Worm (Caenorhabditis elegans) whole organism, late embryonic: ENCODE data around the gene srz-97.

ENCODE experiments used
- C38D4.7 ChIP-seq: fragments of 200-800 bp; sonication (Bioruptor generic); optimal IDR thresholded peaks from 2 replicates; lab custom pipeline; 2018; ENCODE audit warnings: mild to moderate bottlenecking, missing genetic modification characterization, moderate library complexity, missing compliant biosample characterization
- T23F11.4 ChIP-seq: fragments of 200-800 bp; sonication (Bioruptor generic); optimal IDR thresholded peaks from 2 replicates; lab custom pipeline; 2018; ENCODE audit warnings: mild to moderate bottlenecking, missing genetic modification characterization, missing compliant biosample characterization
- Y22D7AL.16 ChIP-seq: sonication (generic microtip); optimal IDR thresholded peaks from 2 replicates; lab custom pipeline; 2016; ENCODE audit warnings: missing genetic modification characterization, missing compliant biosample characterization
- ahr-1 ChIP-seq: sonication (generic microtip); optimal IDR thresholded peaks from 2 replicates; lab custom pipeline; 2016; ENCODE audit warnings: missing genetic modification characterization, missing compliant biosample characterization
- ama-1 ChIP-seq: fragments of 150-350 bp; optimal IDR thresholded peaks from 2 replicates; lab custom pipeline; 2014
- ceh-19 ChIP-seq: fragments of 200-800 bp; sonication (Bioruptor generic); optimal IDR thresholded peaks from 2 replicates; lab custom pipeline; 2018; ENCODE audit warnings: mild to moderate bottlenecking, missing genetic modification characterization, missing compliant biosample characterization
- ceh-30 ChIP-seq: fragments of 150-350 bp; optimal IDR thresholded peaks from 2 replicates; lab custom pipeline; 2014; ENCODE audit warnings: missing biosample characterization, missing genetic modification characterization
- ceh-31 ChIP-seq: sonication (generic microtip); optimal IDR thresholded peaks from 2 replicates; lab custom pipeline; 2016; ENCODE audit warnings: missing genetic modification characterization, missing compliant biosample characterization
- ceh-48 ChIP-seq: sonication (generic microtip); optimal IDR thresholded peaks from 2 replicates; lab custom pipeline; 2016; ENCODE audit warnings: missing genetic modification characterization, inconsistent platforms, missing compliant biosample characterization
- dmd-4 ChIP-seq: sonication (generic microtip); optimal IDR thresholded peaks from 2 replicates; lab custom pipeline; 2016; ENCODE audit warnings: borderline replicate concordance, missing genetic modification characterization, missing compliant biosample characterization
- dve-1 ChIP-seq: sonication (generic microtip); optimal IDR thresholded peaks from 2 replicates; lab custom pipeline; 2017; ENCODE audit warnings: antibody characterized with exemption, mild to moderate bottlenecking, missing genetic modification characterization, missing compliant biosample characterization
- elt-4 ChIP-seq: sonication (generic microtip); optimal IDR thresholded peaks from 2 replicates; lab custom pipeline; 2016; ENCODE audit warnings: missing genetic modification characterization, missing compliant biosample characterization
- fkh-10 ChIP-seq: fragments of 150-350 bp; optimal IDR thresholded peaks from 2 replicates; lab custom pipeline; 2014; ENCODE audit warnings: missing biosample characterization, missing genetic modification reagents, missing genetic modification characterization
- hlh-30 ChIP-seq: sonication (generic microtip); optimal IDR thresholded peaks from 2 replicates; lab custom pipeline; 2017; ENCODE audit warnings: antibody characterized with exemption, missing genetic modification characterization, missing compliant biosample characterization; ENCODE audit not compliant: insufficient read depth
- lin-11 ChIP-seq: fragments of 200-800 bp; sonication (Bioruptor generic); optimal IDR thresholded peaks from 2 replicates; lab custom pipeline; 2018; ENCODE audit warnings: mild to moderate bottlenecking, missing genetic modification characterization, missing compliant biosample characterization
- nfya-1 ChIP-seq: sonication (generic microtip); optimal IDR thresholded peaks from 2 replicates; lab custom pipeline; 2017; ENCODE audit warnings: missing genetic modification characterization, mild to moderate bottlenecking, missing compliant biosample characterization, antibody characterized with exemption, moderate library complexity
- syd-9 ChIP-seq: sonication (generic microtip); optimal IDR thresholded peaks from 2 replicates; lab custom pipeline; 2016; ENCODE audit warnings: mild to moderate bottlenecking, missing genetic modification characterization, moderate library complexity, missing compliant biosample characterization
- ttx-3 ChIP-seq: sonication (generic microtip); optimal IDR thresholded peaks from 2 replicates; lab custom pipeline; 2016; ENCODE audit warnings: missing genetic modification reagents, missing genetic modification characterization, missing compliant biosample characterization
- unc-42 ChIP-seq: sonication (generic microtip); optimal IDR thresholded peaks from 2 replicates; lab custom pipeline; 2016; ENCODE audit warnings: missing genotype, missing genetic modification characterization, missing compliant biosample characterization

srz-97 gene

ce11 chrV:14414964-14415564, 53.0 kb downstream of the srz-97 start, which contains the start of the genes nxf-1 and C15H11.11:
nxf-1 (minus strand) TSS chrV:14415014.
C15H11.11 (plus strand) TSS chrV:14415499.
- TF ChIP-seq ama-1 (no peak), ahr-1 (tag; lab: Kevin White, UChicago) (no peak), dmd-4 (no peak), ceh-19 (no peak), ceh-30 (tag; lab: Kevin White, UChicago) (peak; percentile 4), C38D4.7 (GFP tag; lab: Kevin White, UChicago) (no peak), nfya-1 (tag; lab: Kevin White, UChicago) (peak; percentile 2), ceh-48 (tag; lab: Kevin White, UChicago) (no peak), hlh-30 (tag; lab: Kevin White, UChicago) (peak; percentile 97), dve-1 (no peak), unc-42 (peak; percentile 17), ceh-31 (tag; lab: Kevin White, UChicago) (peak; percentile 6), elt-4 (tag; lab: Kevin White, UChicago) (no peak), Y22D7AL.16 (tag; lab: Kevin White, UChicago) (no peak), syd-9 (tag; lab: Kevin White, UChicago) (no peak), ttx-3 (tag; lab: Kevin White, UChicago) (no peak), lin-11 (tag; lab: Kevin White, UChicago) (no peak)

ce11 chrV:14414032-14414431, 54.0 kb downstream of the srz-97 start:
- TF ChIP-seq fkh-10 (GFP tag; lab: Kevin White, UChicago) (no peak), T23F11.4 (no peak)
- TF ChIP-seq, all 69 proteins: peak for 0
